Worm (Caenorhabditis elegans) whole organism, L4 larva: ENCODE measurements around the gene ZK353.4.

Experiments
- nhr-11 ChIP-seq: fragments of 150-350 bp; optimal IDR thresholded peaks from 2 replicates; lab custom pipeline; 2014; ENCODE audit warnings: missing biosample characterization, missing genetic modification characterization
- nhr-28 ChIP-seq: fragments of 150-350 bp; optimal IDR thresholded peaks from 2 replicates; lab custom pipeline; 2014; ENCODE audit warnings: missing biosample characterization, missing genetic modification characterization

DNA sequence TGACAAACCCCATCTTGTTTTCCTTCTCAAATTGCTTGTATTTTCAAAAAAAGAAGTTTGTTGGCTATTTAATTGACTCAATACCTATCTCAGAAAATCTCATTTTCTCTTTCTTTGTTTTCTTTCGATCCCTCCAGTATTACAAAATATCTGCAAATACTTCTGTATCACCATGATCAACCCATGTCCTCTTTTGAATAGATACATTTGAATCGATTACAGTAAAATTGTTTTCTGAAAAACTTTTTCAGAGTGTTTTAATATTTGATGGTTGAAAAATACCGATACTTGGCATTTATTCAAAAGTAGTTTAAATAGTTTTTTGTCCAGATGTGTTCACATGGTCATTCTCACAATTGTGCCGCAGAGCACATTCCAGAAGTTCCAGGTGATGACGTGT is 19.7 kb upstream of the ZK353.4 start, which contains the start of gene ZK353.9:
- TF ChIP-seq nhr-11 (tag; lab: Kevin White, UChicago), result no peak
- TF ChIP-seq nhr-28 (tag; lab: Kevin White, UChicago), result no peak
